Worm (Caenorhabditis elegans) whole organism, young adult: ENCODE results near the gene C47E12.13.

Experiments
- F23B12.7 ChIP-seq: sonication (generic microtip); optimal IDR thresholded peaks from 2 replicates; lab custom pipeline; 2017; ENCODE audit warnings: missing genetic modification characterization, mild to moderate bottlenecking, missing compliant biosample characterization, antibody characterized with exemption, moderate library complexity; ENCODE audit not compliant: insufficient read depth
- F37B4.10 ChIP-seq: fragments of 200-800 bp; sonication (Bioruptor generic); IDR thresholded peaks from 2 replicates; pipeline ENCODE4 v1.3.6; 2022; ENCODE audit warnings: missing genetic modification characterization, missing compliant biosample characterization
- F39B2.1 ChIP-seq: fragments of 200-800 bp; sonication (Bioruptor generic); IDR thresholded peaks from 2 replicates; pipeline ENCODE4 v1.3.6; 2022; ENCODE audit warnings: missing genetic modification reagents, missing genetic modification characterization, missing compliant biosample characterization
- F55B11.4 ChIP-seq: sonication (generic microtip); optimal IDR thresholded peaks from 2 replicates; lab custom pipeline; 2016; ENCODE audit warnings: missing compliant biosample characterization, missing genetic modification characterization, borderline replicate concordance; ENCODE audit not compliant: insufficient read depth
- K11D2.4 ChIP-seq: fragments of 200-800 bp; sonication (Bioruptor generic); IDR thresholded peaks from 2 replicates; pipeline ENCODE4 v1.3.6; 2022; ENCODE audit warnings: missing genetic modification reagents, missing genetic modification characterization, missing compliant biosample characterization
- Y79H2A.3 ChIP-seq: fragments of 200-800 bp; sonication (Bioruptor generic); conservative IDR thresholded peaks from 2 replicates; pipeline ENCODE4 v1.3.6; 2022; ENCODE audit warnings: missing genetic modification reagents, missing genetic modification characterization, missing compliant biosample characterization
- akir-1 ChIP-seq: fragments of 200-800 bp; sonication (Bioruptor generic); optimal IDR thresholded peaks from 2 replicates; lab custom pipeline; 2018; ENCODE audit warnings: mild to moderate bottlenecking, missing genetic modification characterization, moderate library complexity, missing compliant biosample characterization
- athp-1 ChIP-seq: sonication (generic microtip); optimal IDR thresholded peaks from 2 replicates; lab custom pipeline; 2017; ENCODE audit warnings: mild to moderate bottlenecking, missing genetic modification characterization, missing compliant biosample characterization
- bed-2 ChIP-seq: fragments of 200-800 bp; sonication (Bioruptor generic); IDR thresholded peaks from 2 replicates; pipeline ENCODE4 v1.3.6; 2022; ENCODE audit warnings: missing genetic modification reagents, missing genetic modification characterization, missing compliant biosample characterization
- cebp-1 ChIP-seq, 2 experiments: fragments of 200-800 bp in 1 of 2; sonication (Bioruptor generic) in 1 of 2; sonication (generic microtip) in 1 of 2; IDR thresholded peaks in 1 of 2; optimal IDR thresholded peaks in 1 of 2; 2 replicates each; pipeline versions ENCODE4 v1.3.6 to Lab custom; 2017 to 2022; ENCODE audit warnings: missing compliant biosample characterization in 2 of 2, missing genetic modification characterization in 2 of 2, mild to moderate bottlenecking in 1 of 2, missing genetic modification reagents in 1 of 2, moderate library complexity in 1 of 2
- ceh-100 ChIP-seq: fragments of 200-800 bp; sonication (Bioruptor generic); IDR thresholded peaks from 2 replicates; pipeline ENCODE4 v1.3.6; 2022; ENCODE audit warnings: missing genetic modification reagents, missing genetic modification characterization, missing compliant biosample characterization
- ceh-27 ChIP-seq: fragments of 200-800 bp; sonication (Bioruptor generic); optimal IDR thresholded peaks from 2 replicates; lab custom pipeline; 2018; ENCODE audit warnings: mild to moderate bottlenecking, missing genetic modification characterization, moderate library complexity, missing compliant biosample characterization
- dox-1 ChIP-seq: fragments of 200-800 bp; sonication (Bioruptor generic); IDR thresholded peaks from 2 replicates; pipeline ENCODE4 v1.3.6; 2022; ENCODE audit warnings: missing genetic modification reagents, missing genetic modification characterization, missing compliant biosample characterization
- egl-18 ChIP-seq: fragments of 200-800 bp; sonication (Bioruptor generic); IDR thresholded peaks from 2 replicates; pipeline ENCODE4 v1.3.6; 2022; ENCODE audit warnings: missing genetic modification reagents, missing genetic modification characterization, missing compliant biosample characterization
- egl-44 ChIP-seq: fragments of 200-800 bp; sonication (Bioruptor generic); IDR thresholded peaks from 2 replicates; pipeline ENCODE4 v1.3.6; 2022; ENCODE audit warnings: missing genetic modification reagents, missing genetic modification characterization, missing compliant biosample characterization
- gei-17 ChIP-seq: fragments of 200-800 bp; sonication (Bioruptor generic); optimal IDR thresholded peaks from 2 replicates; lab custom pipeline; 2018; ENCODE audit warnings: mild to moderate bottlenecking, missing genetic modification characterization, missing compliant biosample characterization
- him-1 ChIP-seq: sonication (generic microtip); optimal IDR thresholded peaks from 2 replicates; lab custom pipeline; 2016; ENCODE audit warnings: missing genotype, missing genetic modification reagents, missing genetic modification characterization, missing compliant biosample characterization
- hmg-1.2 ChIP-seq: fragments of 200-800 bp; sonication (Bioruptor generic); IDR thresholded peaks from 2 replicates; pipeline ENCODE4 v1.3.6; 2022; ENCODE audit warnings: missing genetic modification reagents, missing genetic modification characterization, missing compliant biosample characterization
- hsf-1 ChIP-seq: fragments of 200-800 bp; sonication (Bioruptor generic); IDR thresholded peaks from 2 replicates; pipeline ENCODE4 v1.3.6; 2022; ENCODE audit warnings: missing genetic modification reagents, missing genetic modification characterization, missing compliant biosample characterization
- let-526 ChIP-seq: fragments of 200-800 bp; sonication (Bioruptor generic); IDR thresholded peaks from 2 replicates; pipeline ENCODE4 v1.3.6; 2022; ENCODE audit warnings: missing genetic modification reagents, missing genetic modification characterization, missing compliant biosample characterization
- lsl-1 ChIP-seq: fragments of 200-800 bp; sonication (Bioruptor generic); optimal IDR thresholded peaks from 2 replicates; lab custom pipeline; 2018; ENCODE audit warnings: mild to moderate bottlenecking, missing genetic modification characterization, moderate library complexity, missing compliant biosample characterization
- madf-10 ChIP-seq: sonication (generic microtip); optimal IDR thresholded peaks from 2 replicates; lab custom pipeline; 2016; ENCODE audit warnings: mild to moderate bottlenecking, missing genetic modification characterization, missing compliant biosample characterization
- madf-6 ChIP-seq: fragments of 200-800 bp; sonication (Bioruptor generic); IDR thresholded peaks from 2 replicates; pipeline ENCODE4 v1.3.6; 2022; ENCODE audit warnings: missing genetic modification reagents, missing genetic modification characterization, missing compliant biosample characterization
- madf-8 ChIP-seq: fragments of 200-800 bp; sonication (Bioruptor generic); conservative IDR thresholded peaks from 2 replicates; pipeline ENCODE4 v1.3.6; 2022; ENCODE audit warnings: missing genetic modification reagents, missing genetic modification characterization, missing compliant biosample characterization
- mes-4 ChIP-seq: sonication (generic microtip); optimal IDR thresholded peaks from 2 replicates; lab custom pipeline; 2016; ENCODE audit warnings: missing genotype, missing genetic modification characterization, missing compliant biosample characterization
- mxl-1 ChIP-seq: sonication (generic microtip); optimal IDR thresholded peaks from 2 replicates; lab custom pipeline; 2016; ENCODE audit warnings: missing genetic modification characterization, missing compliant biosample characterization
- nhr-179 ChIP-seq: sonication (generic microtip); optimal IDR thresholded peaks from 2 replicates; lab custom pipeline; 2016; ENCODE audit warnings: mild to moderate bottlenecking, missing genetic modification characterization, missing compliant biosample characterization
- nhr-27 ChIP-seq: fragments of 200-800 bp; sonication (Bioruptor generic); optimal IDR thresholded peaks from 2 replicates; lab custom pipeline; 2018; ENCODE audit warnings: mild to moderate bottlenecking, missing genetic modification characterization, moderate library complexity, missing compliant biosample characterization
- nhr-80 ChIP-seq: sonication (generic microtip); optimal IDR thresholded peaks from 2 replicates; lab custom pipeline; 2016; ENCODE audit warnings: missing genetic modification characterization, missing compliant biosample characterization
- pbrm-1 ChIP-seq: fragments of 200-800 bp; sonication (Bioruptor generic); IDR thresholded peaks from 2 replicates; pipeline ENCODE4 v1.3.6; 2022; ENCODE audit warnings: missing genetic modification reagents, missing genetic modification characterization, missing compliant biosample characterization
- pha-4 ChIP-seq: fragments of 150-350 bp; sonication (generic microtip); optimal IDR thresholded peaks from 2 replicates; lab custom pipeline; 2014; ENCODE audit warnings: missing biosample characterization, missing genetic modification reagents, missing genetic modification characterization
- rec-8 ChIP-seq, 2 experiments: sonication (generic microtip); optimal IDR thresholded peaks; 2 replicates each; lab custom pipeline; 2016; ENCODE audit warnings: mild to moderate bottlenecking in 2 of 2, missing genetic modification characterization in 2 of 2, missing genetic modification reagents in 2 of 2, missing genotype in 2 of 2, missing biosample characterization in 1 of 2, missing compliant biosample characterization in 1 of 2, moderate library complexity in 1 of 2
- snpc-4 ChIP-seq, 5 experiments: fragments of 150-350 bp in 1 of 5; sonication (generic microtip) in 4 of 5; optimal IDR thresholded peaks; 2 replicates each; lab custom pipeline; 2014 to 2018; ENCODE audit warnings: missing genetic modification characterization in 5 of 5, missing biosample characterization in 3 of 5, antibody characterized with exemption in 2 of 5, mild to moderate bottlenecking in 2 of 5, missing compliant biosample characterization in 2 of 5, missing genotype in 2 of 5, moderate library complexity in 2 of 5, missing genetic modification reagents in 1 of 5
- tbx-9 ChIP-seq: sonication (generic microtip); optimal IDR thresholded peaks from 2 replicates; lab custom pipeline; 2016; ENCODE audit warnings: borderline replicate concordance, missing genetic modification characterization, inconsistent platforms, missing compliant biosample characterization
- unc-62 ChIP-seq: fragments of 150-350 bp; optimal IDR thresholded peaks from 2 replicates; lab custom pipeline; 2014; ENCODE audit warnings: missing biosample characterization, missing genetic modification reagents, missing genetic modification characterization
- xnd-1 ChIP-seq: sonication (generic microtip); optimal IDR thresholded peaks from 2 replicates; lab custom pipeline; 2016; ENCODE audit warnings: missing genotype, missing genetic modification reagents, missing genetic modification characterization, missing compliant biosample characterization
- ztf-18 ChIP-seq: sonication (generic microtip); optimal IDR thresholded peaks from 2 replicates; lab custom pipeline; 2016; ENCODE audit warnings: missing genotype, mild to moderate bottlenecking, missing genetic modification characterization, missing compliant biosample characterization
- ztf-22 ChIP-seq: fragments of 200-800 bp; sonication (Bioruptor generic); optimal IDR thresholded peaks from 2 replicates; lab custom pipeline; 2018; ENCODE audit warnings: mild to moderate bottlenecking, missing genetic modification characterization, moderate library complexity, missing compliant biosample characterization
- ztf-26 ChIP-seq: sonication (generic microtip); optimal IDR thresholded peaks from 2 replicates; lab custom pipeline; 2017; ENCODE audit warnings: missing genetic modification characterization, missing compliant biosample characterization

The C47E12.13 gene

ce11 chrIV:10009536-10009935, 2.8 kb upstream of the C47E12.13 start, which contains the start of gene magu-4:
magu-4 (plus strand) TSS chrIV:10009753.
- TF ChIP-seq rec-8 (tag; optimal IDR thresholded peaks at IDR 0.05; lab: Kevin White, UChicago) (no peak), pbrm-1 (GFP tag; lab: Robert Waterston, UW) (no peak)

DNA sequence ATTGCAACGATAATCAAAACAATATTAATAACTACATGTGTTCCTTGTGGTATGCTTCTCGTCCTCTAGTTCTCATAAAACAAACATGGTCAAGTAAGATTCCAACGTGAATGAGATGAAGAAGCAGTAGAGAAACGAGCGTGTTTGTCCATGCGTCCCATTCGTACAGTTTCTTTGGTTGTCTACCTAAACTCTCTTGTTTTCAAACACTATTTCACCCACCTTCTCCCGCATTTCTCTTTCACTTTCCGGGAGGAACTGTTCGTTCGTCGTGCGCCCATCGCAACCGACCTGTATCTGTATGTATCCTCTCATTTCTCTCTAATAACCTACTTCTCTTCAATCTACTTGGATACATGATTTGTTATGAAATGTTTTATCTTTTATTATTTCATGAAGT, 1.1 kb upstream of the C47E12.13 start:
- no peak for TF ChIP-seq K11D2.4 (GFP tag; lab: Robert Waterston, UW)
- TF ChIP-seq nhr-80 (tag; lab: Kevin White, UChicago): peak; percentile 26
- no peak for TF ChIP-seq pha-4 (tag; lab: Kevin White, UChicago)
- TF ChIP-seq hmg-1.2: peak; percentile 54; the same call in 1 of the 2 replicates
- no peak for TF ChIP-seq ceh-100

ce11 chrIV:10003372-10003771, 3.3 kb downstream of the C47E12.13 start, which contains the start of the genes C47E12.2 and sars-1:
C47E12.2 (minus strand) TSS chrIV:10003502.
sars-1 (plus strand) TSS chrIV:10003726.
- TF ChIP-seq lsl-1 (GFP tag; lab: Kevin White, UChicago): peak; percentile 51
- no peak for TF ChIP-seq snpc-4 (GFP tag; optimal IDR thresholded peaks at IDR 0.05; lab: Kevin White, UChicago)
- TF ChIP-seq snpc-4 (tag; optimal IDR thresholded peaks at IDR 0.05; lab: Kevin White, UChicago): peak in 1 of 4 experiments; percentile 16
- TF ChIP-seq ceh-100: no peak
- TF ChIP-seq cebp-1 (GFP tag; IDR thresholded peaks at IDR 0.05; lab: Robert Waterston, UW): no peak; the same call in 1 of the 2 replicates
- peak; percentile 73 for TF ChIP-seq cebp-1 (tag; optimal IDR thresholded peaks at IDR 0.05; lab: Kevin White, UChicago)
- TF ChIP-seq, all 124 proteins: peak for 3

DNA sequence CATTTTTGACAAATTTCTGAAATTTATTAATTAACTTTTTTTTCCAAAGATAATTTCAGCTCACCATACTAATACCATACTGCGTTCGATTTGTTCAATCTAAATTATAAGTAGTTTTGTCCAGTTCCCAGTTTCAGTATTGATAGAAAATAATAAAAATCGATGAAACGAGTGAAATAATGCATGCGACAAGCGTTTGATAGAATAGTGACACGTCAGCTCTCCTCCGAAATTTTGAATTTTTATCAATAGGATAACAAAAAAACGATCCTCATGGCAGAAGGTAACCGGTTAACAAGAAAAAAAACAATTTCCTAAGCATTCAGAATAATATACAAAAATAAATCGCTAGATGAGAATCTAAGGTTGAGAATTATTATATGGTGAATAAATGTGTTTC, 4.9 kb downstream of the C47E12.13 start, which contains the start of gene C47E12.3:
Gene C47E12.3, minus strand, starts transcription at position 101 of the 400 bp plus-strand sequence.
- TF ChIP-seq madf-8 (GFP tag; lab: Robert Waterston, UW): no peak
- TF ChIP-seq madf-10: no peak
- TF ChIP-seq F39B2.1: no peak
- TF ChIP-seq nhr-27 (tag; lab: Kevin White, UChicago): no peak
- TF ChIP-seq ztf-18 (tag; lab: Kevin White, UChicago): no peak
- TF ChIP-seq egl-18 (GFP tag; lab: Robert Waterston, UW): no peak
- TF ChIP-seq dox-1 (GFP tag; lab: Robert Waterston, UW): no peak
- TF ChIP-seq let-526 (GFP tag; lab: Robert Waterston, UW): no peak
- TF ChIP-seq ztf-26 (tag; lab: Kevin White, UChicago): no peak
- no peak for TF ChIP-seq athp-1 (tag; lab: Kevin White, UChicago)
- TF ChIP-seq mxl-1 (tag; lab: Kevin White, UChicago): no peak
- TF ChIP-seq ztf-22 (GFP tag; lab: Kevin White, UChicago): no peak
- TF ChIP-seq F37B4.10 (GFP tag; lab: Robert Waterston, UW): no peak
- TF ChIP-seq him-1 (tag; lab: Kevin White, UChicago): no peak
- no peak for TF ChIP-seq hsf-1 (GFP tag; lab: Robert Waterston, UW)
- TF ChIP-seq akir-1 (GFP tag; lab: Kevin White, UChicago): no peak
- no peak for TF ChIP-seq ceh-27 (GFP tag; lab: Kevin White, UChicago)

- TF ChIP-seq F23B12.7 (tag; lab: Kevin White, UChicago): peak; percentile 17
- no peak for TF ChIP-seq unc-62
- TF ChIP-seq mes-4: no peak
- no peak for TF ChIP-seq tbx-9 (tag; lab: Kevin White, UChicago)
- peak; percentile 85 for TF ChIP-seq xnd-1 (tag; lab: Kevin White, UChicago)
- TF ChIP-seq ceh-100: no peak
- TF ChIP-seq nhr-179 (tag; lab: Kevin White, UChicago): no peak
- no peak for TF ChIP-seq ztf-18 (tag; lab: Kevin White, UChicago)
- no peak for TF ChIP-seq egl-44 (GFP tag; lab: Robert Waterston, UW)
- peak; percentile 98 for TF ChIP-seq madf-6 (GFP tag; lab: Robert Waterston, UW)
- TF ChIP-seq nhr-80 (tag; lab: Kevin White, UChicago): peak; percentile 18
- TF ChIP-seq Y79H2A.3 (GFP tag; lab: Robert Waterston, UW): no peak
- no peak for TF ChIP-seq F55B11.4 (tag; lab: Kevin White, UChicago)
- TF ChIP-seq bed-2: no peak
- no peak for TF ChIP-seq him-1 (tag; lab: Kevin White, UChicago)
- no peak for TF ChIP-seq gei-17 (GFP tag; lab: Kevin White, UChicago)
Measured at ce11 chrIV:9998487-9999218, 8.0 kb downstream of the C47E12.13 start, which contains the start of gene pyp-1. pyp-1 (minus strand) TSS chrIV:9998925.
